Worm (Caenorhabditis elegans) whole organism, L3 larva: Measurements from ENCODE around the gene F19B2.7.
A peak's percentile ranks its signal among the peaks of the same experiment; 100 is the strongest.

ENCODE experiments used
- R02D3.7 ChIP-seq: fragments of 150-350 bp; optimal IDR thresholded peaks from 2 replicates; lab custom pipeline; 2014; ENCODE audit warnings: missing biosample characterization, missing genetic modification characterization
- ama-1 ChIP-seq: fragments of 150-350 bp; optimal IDR thresholded peaks from 2 replicates; lab custom pipeline; 2018
- ceh-16 ChIP-seq: sonication (generic microtip); optimal IDR thresholded peaks from 2 replicates; lab custom pipeline; 2017; ENCODE audit warnings: missing biosample characterization, missing genetic modification characterization
- ceh-28 ChIP-seq: fragments of 150-350 bp; optimal IDR thresholded peaks from 2 replicates; lab custom pipeline; 2014; ENCODE audit warnings: missing biosample characterization, missing genetic modification reagents, missing genetic modification characterization
- ceh-82 ChIP-seq: fragments of 150-350 bp; optimal IDR thresholded peaks from 2 replicates; lab custom pipeline; 2014; ENCODE audit warnings: missing biosample characterization, missing genetic modification characterization
- ceh-9 ChIP-seq: sonication (generic microtip); optimal IDR thresholded peaks from 2 replicates; lab custom pipeline; 2018; ENCODE audit warnings: missing biosample characterization, missing genetic modification characterization
- daf-12 ChIP-seq: fragments of 150-350 bp; optimal IDR thresholded peaks from 2 replicates; lab custom pipeline; 2014; ENCODE audit warnings: missing biosample characterization, missing genetic modification reagents, missing genetic modification characterization
- egl-27 ChIP-seq: sonication (generic microtip); optimal IDR thresholded peaks from 4 replicates; lab custom pipeline; 2017; ENCODE audit warnings: missing biosample characterization, missing genetic modification reagents, missing genetic modification characterization
- elt-1 ChIP-seq: fragments of 150-350 bp; optimal IDR thresholded peaks from 2 replicates; lab custom pipeline; 2014; ENCODE audit warnings: missing biosample characterization, missing genetic modification characterization
- elt-2 ChIP-seq: sonication (generic microtip); optimal IDR thresholded peaks from 2 replicates; lab custom pipeline; 2016; ENCODE audit warnings: missing genetic modification reagents, mild to moderate bottlenecking, missing genetic modification characterization, missing compliant biosample characterization
- elt-3 ChIP-seq, 3 experiments: fragments of 150-350 bp in 1 of 3; sonication (generic microtip) in 2 of 3; optimal IDR thresholded peaks; 2 replicates in 2 of 3; 4 replicates in 1 of 3; lab custom pipeline; 2014 to 2017; ENCODE audit warnings: missing biosample characterization in 3 of 3, missing genetic modification characterization in 3 of 3
- eor-1 ChIP-seq, 2 experiments: fragments of 150-350 bp; optimal IDR thresholded peaks; 2 replicates each; lab custom pipeline; 2014 to 2018; ENCODE audit warnings: missing biosample characterization in 2 of 2, missing genetic modification characterization in 2 of 2
- fkh-10 ChIP-seq: sonication (generic microtip); optimal IDR thresholded peaks from 2 replicates; lab custom pipeline; 2017; ENCODE audit warnings: missing biosample characterization, missing genetic modification reagents, missing genetic modification characterization
- fkh-2 ChIP-seq: fragments of 150-350 bp; optimal IDR thresholded peaks from 2 replicates; lab custom pipeline; 2014; ENCODE audit warnings: missing biosample characterization, missing genetic modification reagents, missing genetic modification characterization
- hmg-11 ChIP-seq: sonication (generic microtip); optimal IDR thresholded peaks from 2 replicates; lab custom pipeline; 2016; ENCODE audit warnings: missing genetic modification characterization, missing compliant biosample characterization
- lin-15B ChIP-seq: fragments of 150-350 bp; optimal IDR thresholded peaks from 2 replicates; lab custom pipeline; 2014; ENCODE audit warnings: missing biosample characterization, missing genetic modification characterization
- lin-39 ChIP-seq: fragments of 150-350 bp; optimal IDR thresholded peaks from 2 replicates; lab custom pipeline; 2018; ENCODE audit warnings: missing biosample characterization, missing genetic modification reagents, missing genetic modification characterization
- lsy-12 ChIP-seq: sonication (generic microtip); optimal IDR thresholded peaks from 2 replicates; lab custom pipeline; 2016; ENCODE audit warnings: mild to moderate bottlenecking, missing genetic modification characterization, missing compliant biosample characterization
- mdl-1 ChIP-seq: fragments of 150-350 bp; optimal IDR thresholded peaks from 2 replicates; lab custom pipeline; 2014; ENCODE audit warnings: missing biosample characterization, missing genetic modification characterization
- mml-1 ChIP-seq: fragments of 150-350 bp; sonication (generic microtip); optimal IDR thresholded peaks from 3 replicates; lab custom pipeline; 2014; ENCODE audit warnings: missing biosample characterization, missing genetic modification characterization
- nfya-1 ChIP-seq: sonication (generic microtip); optimal IDR thresholded peaks from 2 replicates; lab custom pipeline; 2017; ENCODE audit warnings: missing genetic modification characterization, mild to moderate bottlenecking, missing compliant biosample characterization, antibody characterized with exemption, moderate library complexity; ENCODE audit not compliant: insufficient read depth
- nhr-12 ChIP-seq: fragments of 150-350 bp; optimal IDR thresholded peaks from 2 replicates; lab custom pipeline; 2014; ENCODE audit warnings: missing biosample characterization, missing genetic modification characterization
- nhr-23 ChIP-seq: fragments of 150-350 bp; optimal IDR thresholded peaks from 2 replicates; lab custom pipeline; 2014; ENCODE audit warnings: missing biosample characterization, missing genetic modification reagents, missing genetic modification characterization
- nhr-25 ChIP-seq: sonication (generic microtip); optimal IDR thresholded peaks from 2 replicates; lab custom pipeline; 2017; ENCODE audit warnings: missing biosample characterization, missing genetic modification characterization
- nhr-28 ChIP-seq: fragments of 150-350 bp; optimal IDR thresholded peaks from 2 replicates; lab custom pipeline; 2014; ENCODE audit warnings: missing biosample characterization, missing genetic modification characterization
- nhr-43 ChIP-seq: sonication (generic microtip); optimal IDR thresholded peaks from 2 replicates; lab custom pipeline; 2016; ENCODE audit warnings: mild to moderate bottlenecking, missing genetic modification characterization, missing compliant biosample characterization; ENCODE audit not compliant: poor library complexity, severe bottlenecking
- nhr-67 ChIP-seq: fragments of 150-350 bp; optimal IDR thresholded peaks from 2 replicates; lab custom pipeline; 2014; ENCODE audit warnings: missing biosample characterization, missing genetic modification characterization
- nhr-76 ChIP-seq: fragments of 150-350 bp; sonication (generic microtip); optimal IDR thresholded peaks from 5 replicates; lab custom pipeline; 2014; ENCODE audit warnings: missing biosample characterization, missing genetic modification characterization
- pha-4 ChIP-seq: fragments of 150-350 bp; optimal IDR thresholded peaks from 2 replicates; lab custom pipeline; 2014; ENCODE audit warnings: missing biosample characterization, missing genetic modification reagents, missing genetic modification characterization
- pqm-1 ChIP-seq: fragments of 150-350 bp; optimal IDR thresholded peaks from 2 replicates; lab custom pipeline; 2017; ENCODE audit warnings: missing biosample characterization, missing genetic modification characterization, inconsistent platforms
- sea-2 ChIP-seq: fragments of 150-350 bp; sonication (generic microtip); optimal IDR thresholded peaks from 4 replicates; lab custom pipeline; 2014; ENCODE audit warnings: missing biosample characterization, missing genetic modification reagents, missing genetic modification characterization
- skn-1 ChIP-seq: fragments of 150-350 bp; optimal IDR thresholded peaks from 2 replicates; lab custom pipeline; 2014; ENCODE audit warnings: missing biosample characterization, missing genetic modification characterization
- snpc-4 ChIP-seq: fragments of 150-350 bp; optimal IDR thresholded peaks from 2 replicates; lab custom pipeline; 2014; ENCODE audit warnings: missing biosample characterization, missing genetic modification characterization
- tbx-2 ChIP-seq: sonication (generic microtip); optimal IDR thresholded peaks from 2 replicates; lab custom pipeline; 2016; ENCODE audit warnings: mild to moderate bottlenecking, missing genetic modification characterization, missing compliant biosample characterization
- unc-39 ChIP-seq: sonication (generic microtip); optimal IDR thresholded peaks from 4 replicates; lab custom pipeline; 2017; ENCODE audit warnings: missing biosample characterization, missing genetic modification characterization
- unc-62 ChIP-seq: fragments of 150-350 bp; sonication (generic microtip); optimal IDR thresholded peaks from 4 replicates; lab custom pipeline; 2014; ENCODE audit warnings: missing biosample characterization, missing genetic modification reagents, missing genetic modification characterization
- zag-1 ChIP-seq: fragments of 150-350 bp; optimal IDR thresholded peaks from 2 replicates; lab custom pipeline; 2014; ENCODE audit warnings: missing biosample characterization, missing genetic modification characterization
- ztf-4 ChIP-seq: fragments of 150-350 bp; optimal IDR thresholded peaks from 2 replicates; lab custom pipeline; 2014; ENCODE audit warnings: missing biosample characterization, missing genetic modification characterization

F19B2.7 gene

DNA sequence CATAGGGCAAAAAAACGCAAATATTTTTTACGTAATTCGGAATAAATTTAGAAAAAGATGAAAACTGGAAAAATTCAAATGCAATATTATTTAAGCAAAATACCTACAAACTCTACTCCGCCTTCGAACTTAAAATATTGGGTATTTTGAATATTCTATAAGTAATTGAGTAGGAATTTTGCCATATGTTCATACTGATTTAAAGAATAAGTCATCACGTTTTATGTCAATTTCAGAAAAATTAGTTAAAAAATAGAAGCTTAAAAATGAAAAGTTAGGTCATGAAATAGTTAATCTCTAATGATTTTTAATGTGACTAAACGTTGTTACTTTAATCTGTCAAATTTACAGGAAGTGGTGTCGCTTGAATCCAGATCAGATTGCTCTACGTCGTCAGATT is at the start of gene F19B2.7:
Gene F19B2.7 (plus strand): TSS at position 301 of the 400 bp plus-strand sequence.
- TF ChIP-seq mml-1 (tag; lab: Kevin White, UChicago), result no peak
- no peak for TF ChIP-seq elt-1 (tag; lab: Kevin White, UChicago)
- no peak for TF ChIP-seq sea-2
- no peak for TF ChIP-seq elt-2 (tag; lab: Kevin White, UChicago)
- TF ChIP-seq lsy-12, result no peak
- no peak for TF ChIP-seq ama-1 (lab: Kevin White, UChicago)
- TF ChIP-seq tbx-2, result no peak
- no peak for TF ChIP-seq skn-1 (tag; lab: Kevin White, UChicago)
- TF ChIP-seq nhr-23 (tag; lab: Kevin White, UChicago), result no peak
- no peak for TF ChIP-seq nhr-25 (tag; lab: Kevin White, UChicago)
- TF ChIP-seq pha-4, result no peak
- TF ChIP-seq eor-1 (tag; optimal IDR thresholded peaks at IDR 0.05; lab: Kevin White, UChicago), result no peak
- no peak for TF ChIP-seq lin-15B (tag; lab: Kevin White, UChicago)
- no peak for TF ChIP-seq snpc-4
- no peak for TF ChIP-seq unc-39
- no peak for TF ChIP-seq nhr-67 (tag; lab: Kevin White, UChicago)

DNA sequence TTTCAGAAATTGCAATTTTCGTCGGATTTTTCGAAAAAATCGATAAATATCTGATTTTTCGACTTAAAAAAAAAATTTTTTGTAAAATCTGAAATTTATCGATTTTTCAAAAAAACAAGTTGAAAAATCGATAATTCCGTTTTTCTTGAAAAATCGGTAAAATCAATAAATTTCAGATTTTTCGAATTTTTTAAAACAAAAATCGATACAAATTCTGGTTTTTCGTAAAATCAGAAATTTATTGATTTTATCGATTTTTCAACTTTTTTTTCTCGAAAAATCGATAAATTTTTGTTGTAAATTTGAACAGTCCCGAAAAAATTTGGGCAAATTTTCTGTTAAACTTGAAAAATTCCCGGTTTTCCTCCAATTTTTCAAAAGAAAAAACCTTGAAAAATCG is 47.1 kb upstream of the F19B2.7 start:
- TF ChIP-seq pha-4, result no peak
- TF ChIP-seq snpc-4, result no peak
- no peak for TF ChIP-seq elt-1 (tag; lab: Kevin White, UChicago)
- TF ChIP-seq egl-27 (tag; lab: Kevin White, UChicago), result no peak
- TF ChIP-seq ceh-28 (tag; lab: Kevin White, UChicago), result peak; percentile 94
- TF ChIP-seq zag-1, result no peak

- TF ChIP-seq ceh-28 (tag; lab: Kevin White, UChicago), result peak; percentile 97
- TF ChIP-seq ztf-4 (tag; lab: Kevin White, UChicago), result no peak
These were observed 46.2 kb upstream of the F19B2.7 start for ce11 chrV:20105210-20105793.

ce11 chrV:20119770-20120169 is 31.8 kb upstream of the F19B2.7 start:
- TF ChIP-seq zag-1, result no peak
- TF ChIP-seq lin-39, result no peak
- no peak for TF ChIP-seq ceh-9 (tag; lab: Kevin White, UChicago)
- TF ChIP-seq tbx-2, result no peak

ce11 chrV:20120623-20121165 is 30.8 kb upstream of the F19B2.7 start, which contains the start of gene ncx-1:
Gene ncx-1, minus strand, starts transcription at chrV:20120673.
- TF ChIP-seq elt-3 (tag; optimal IDR thresholded peaks at IDR 0.05; lab: Kevin White, UChicago) (no peak), skn-1 (tag; lab: Kevin White, UChicago) (no peak), pqm-1 (tag; lab: Kevin White, UChicago) (no peak), ceh-16 (tag; lab: Kevin White, UChicago) (no peak), lin-15B (tag; lab: Kevin White, UChicago) (no peak), nfya-1 (no peak), ceh-9 (tag; lab: Kevin White, UChicago) (no peak), elt-1 (tag; lab: Kevin White, UChicago) (no peak), ama-1 (lab: Kevin White, UChicago) (no peak), tbx-2 (no peak), daf-12 (tag; lab: Kevin White, UChicago) (no peak), lsy-12 (no peak)
- TF ChIP-seq, all 47 proteins: peak for 0

DNA sequence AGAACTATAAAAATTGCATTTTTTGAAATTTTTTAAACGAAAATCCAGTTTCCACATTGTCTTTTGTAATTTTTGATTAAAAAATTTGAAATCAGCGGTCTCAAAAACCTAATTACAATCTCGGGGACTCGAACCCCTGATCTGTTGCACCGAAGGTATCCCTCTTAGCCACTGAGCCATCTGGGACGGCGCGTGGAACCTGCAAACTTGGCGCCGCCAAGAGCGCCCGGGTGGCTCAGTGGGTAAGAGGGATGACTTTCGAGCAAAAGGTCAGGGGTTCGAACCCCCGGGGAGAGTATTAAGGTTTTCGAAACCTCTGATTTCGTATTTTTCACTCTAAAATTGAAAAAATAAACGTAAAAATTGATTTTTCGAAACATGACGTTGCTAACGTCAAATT is 28.5 kb upstream of the F19B2.7 start:
- no peak for TF ChIP-seq tbx-2

DNA sequence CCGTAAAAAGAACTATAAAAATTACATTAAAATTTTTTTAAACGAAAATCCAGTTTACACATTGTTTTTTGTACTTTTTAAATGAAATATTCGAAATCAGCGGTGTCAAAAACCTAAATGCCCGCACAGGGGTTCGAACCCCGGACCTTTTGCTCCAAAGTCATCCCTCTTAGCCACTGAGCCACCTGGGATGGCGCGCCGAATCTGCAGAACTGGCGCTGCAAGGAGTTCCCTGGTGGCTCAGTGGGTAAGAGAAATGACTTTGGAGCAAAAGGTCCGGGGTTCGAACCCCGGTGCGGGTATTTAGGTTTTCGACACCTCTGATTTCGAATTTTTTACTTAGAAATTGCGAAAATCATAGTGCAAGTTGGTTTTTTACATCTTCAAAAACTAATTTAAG is 27.9 kb upstream of the F19B2.7 start:
- TF ChIP-seq mdl-1 (tag; lab: Kevin White, UChicago) (no peak), fkh-10 (no peak), ceh-82 (tag; lab: Kevin White, UChicago) (no peak), pha-4 (no peak), tbx-2 (no peak), lin-39 (no peak), skn-1 (tag; lab: Kevin White, UChicago) (no peak), elt-1 (tag; lab: Kevin White, UChicago) (no peak), nhr-25 (tag; lab: Kevin White, UChicago) (no peak), nhr-43 (tag; lab: Kevin White, UChicago) (no peak), hmg-11 (no peak), fkh-2 (tag; lab: Kevin White, UChicago) (no peak), ceh-28 (tag; lab: Kevin White, UChicago) (no peak), nhr-28 (tag; lab: Kevin White, UChicago) (no peak), R02D3.7 (tag; lab: Kevin White, UChicago) (no peak), unc-62 (GFP tag; lab: Kevin White, UChicago) (no peak), nhr-76 (tag; lab: Kevin White, UChicago) (no peak), nhr-12 (tag; lab: Kevin White, UChicago) (no peak), ceh-16 (tag; lab: Kevin White, UChicago) (no peak)
- TF ChIP-seq, all 47 proteins: peak for 0
